Worm (Caenorhabditis elegans) whole organism, L1 larva: ENCODE measurements around the gene ZK154.6.

ENCODE experiments used
- C16A3.4 ChIP-seq: fragments of 150-350 bp; optimal IDR thresholded peaks from 2 replicates; lab custom pipeline; 2014; ENCODE audit warnings: missing biosample characterization, missing genetic modification characterization
- C34B4.2 ChIP-seq: sonication (generic microtip); optimal IDR thresholded peaks from 2 replicates; lab custom pipeline; 2017; ENCODE audit warnings: mild to moderate bottlenecking, missing genetic modification characterization, missing compliant biosample characterization
- F16B12.6 ChIP-seq: fragments of 150-350 bp; optimal IDR thresholded peaks from 2 replicates; lab custom pipeline; 2014; ENCODE audit warnings: missing biosample characterization, missing genetic modification characterization
- Y116A8C.19 ChIP-seq: sonication (generic microtip); optimal IDR thresholded peaks from 2 replicates; lab custom pipeline; 2016; ENCODE audit warnings: missing compliant biosample characterization, missing genetic modification characterization, borderline replicate concordance
- alr-1 ChIP-seq: fragments of 200-800 bp; sonication (Bioruptor generic); optimal IDR thresholded peaks from 2 replicates; lab custom pipeline; 2018; ENCODE audit warnings: borderline replicate concordance, mild to moderate bottlenecking, missing genetic modification characterization, missing compliant biosample characterization
- aly-2 ChIP-seq: fragments of 150-350 bp; optimal IDR thresholded peaks from 2 replicates; lab custom pipeline; 2014; ENCODE audit warnings: missing biosample characterization, missing genetic modification characterization
- ama-1 ChIP-seq: fragments of 150-350 bp; optimal IDR thresholded peaks from 2 replicates; lab custom pipeline; 2014
- blmp-1 ChIP-seq: fragments of 150-350 bp; optimal IDR thresholded peaks from 2 replicates; lab custom pipeline; 2014; ENCODE audit warnings: missing biosample characterization, missing genetic modification characterization
- ceh-63 ChIP-seq: fragments of 200-800 bp; sonication (Bioruptor generic); optimal IDR thresholded peaks from 2 replicates; lab custom pipeline; 2018; ENCODE audit warnings: mild to moderate bottlenecking, missing genetic modification characterization, missing compliant biosample characterization
- ceh-82 ChIP-seq, 3 experiments: fragments of 150-350 bp in 1 of 3; sonication (generic microtip) in 2 of 3; optimal IDR thresholded peaks; 2 replicates each; lab custom pipeline; 2014 to 2017; ENCODE audit warnings: missing biosample characterization in 3 of 3, missing genetic modification characterization in 3 of 3
- ceh-88 ChIP-seq: fragments of 200-800 bp; sonication (Bioruptor generic); IDR thresholded peaks from 2 replicates; pipeline ENCODE4 v1.3.6; 2022; ENCODE audit warnings: missing genetic modification characterization, missing compliant biosample characterization
- ceh-90 ChIP-seq: sonication (generic microtip); optimal IDR thresholded peaks from 2 replicates; lab custom pipeline; 2016; ENCODE audit warnings: missing genetic modification characterization, missing compliant biosample characterization
- dpl-1 ChIP-seq, 3 experiments: fragments of 150-350 bp in 2 of 3; sonication (generic microtip) in 1 of 3; optimal IDR thresholded peaks; 2 replicates each; lab custom pipeline; 2014 to 2017; ENCODE audit warnings: missing biosample characterization in 3 of 3, missing genetic modification characterization in 3 of 3, missing genetic modification reagents in 3 of 3
- dsc-1 ChIP-seq: sonication (generic microtip); optimal IDR thresholded peaks from 2 replicates; lab custom pipeline; 2016; ENCODE audit warnings: mild to moderate bottlenecking, missing genetic modification characterization, missing compliant biosample characterization
- efl-1 ChIP-seq, 4 experiments: fragments of 150-350 bp; optimal IDR thresholded peaks in 3 of 4; peaks in 1 of 4; 1 replicate in 1 of 4; 2 replicates in 3 of 4; lab custom pipeline; 2014; ENCODE audit warnings: missing biosample characterization in 2 of 4, missing genetic modification characterization in 2 of 4, missing genetic modification reagents in 2 of 4
- elt-3 ChIP-seq, 6 experiments: fragments of 150-350 bp in 1 of 6; sonication (generic microtip); optimal IDR thresholded peaks; 2 replicates each; lab custom pipeline; 2017 to 2018; ENCODE audit warnings: missing biosample characterization in 6 of 6, missing genetic modification characterization in 6 of 6, inconsistent platforms in 1 of 6
- fkh-10 ChIP-seq: sonication (generic microtip); optimal IDR thresholded peaks from 2 replicates; lab custom pipeline; 2017; ENCODE audit warnings: missing biosample characterization, missing genetic modification reagents, missing genetic modification characterization
- fkh-4 ChIP-seq: sonication (generic microtip); optimal IDR thresholded peaks from 2 replicates; lab custom pipeline; 2016; ENCODE audit warnings: missing compliant biosample characterization, missing genetic modification characterization, borderline replicate concordance
- hpl-2 ChIP-seq: fragments of 150-350 bp; optimal IDR thresholded peaks from 2 replicates; lab custom pipeline; 2014; ENCODE audit warnings: missing biosample characterization, missing genetic modification reagents, missing genetic modification characterization
- lin-15B ChIP-seq: fragments of 150-350 bp; sonication (generic microtip); optimal IDR thresholded peaks from 3 replicates; lab custom pipeline; 2014; ENCODE audit warnings: missing biosample characterization, missing genetic modification characterization
- lin-35 ChIP-seq, 2 experiments: fragments of 150-350 bp; optimal IDR thresholded peaks; 2 replicates each; lab custom pipeline; 2014; ENCODE audit warnings: missing biosample characterization in 2 of 2, missing genetic modification characterization in 2 of 2, missing genetic modification reagents in 2 of 2
- mab-9 ChIP-seq: fragments of 200-800 bp; sonication (Bioruptor generic); IDR thresholded peaks from 2 replicates; pipeline ENCODE4 v1.3.6; 2022; ENCODE audit warnings: missing genetic modification reagents, missing genetic modification characterization, missing compliant biosample characterization
- mdl-1 ChIP-seq, 2 experiments: fragments of 150-350 bp; optimal IDR thresholded peaks; 2 replicates each; lab custom pipeline; 2014 to 2017; ENCODE audit warnings: missing biosample characterization in 2 of 2, missing genetic modification characterization in 2 of 2, inconsistent platforms in 1 of 2
- nhr-19 ChIP-seq: fragments of 200-800 bp; sonication (Bioruptor generic); conservative IDR thresholded peaks from 2 replicates; pipeline ENCODE4 v1.3.6; 2022; ENCODE audit warnings: missing genetic modification characterization, missing compliant biosample characterization
- nhr-20 ChIP-seq: sonication (generic microtip); optimal IDR thresholded peaks from 2 replicates; lab custom pipeline; 2016; ENCODE audit warnings: mild to moderate bottlenecking, missing genetic modification characterization, missing compliant biosample characterization
- nhr-237 ChIP-seq: fragments of 150-350 bp; optimal IDR thresholded peaks from 2 replicates; lab custom pipeline; 2014; ENCODE audit warnings: missing biosample characterization, missing genetic modification characterization
- nhr-28 ChIP-seq: fragments of 150-350 bp; optimal IDR thresholded peaks from 2 replicates; lab custom pipeline; 2014; ENCODE audit warnings: missing biosample characterization, missing genetic modification characterization
- nhr-47 ChIP-seq: sonication (generic microtip); optimal IDR thresholded peaks from 2 replicates; lab custom pipeline; 2016; ENCODE audit warnings: mild to moderate bottlenecking, missing genetic modification characterization, moderate library complexity, missing compliant biosample characterization
- nhr-71 ChIP-seq: sonication (generic microtip); optimal IDR thresholded peaks from 2 replicates; lab custom pipeline; 2016; ENCODE audit warnings: mild to moderate bottlenecking, missing genetic modification characterization, moderate library complexity, missing compliant biosample characterization
- nhr-76 ChIP-seq: sonication (generic microtip); optimal IDR thresholded peaks from 2 replicates; lab custom pipeline; 2017; ENCODE audit warnings: missing biosample characterization, missing genetic modification characterization
- nhr-84 ChIP-seq: sonication (generic microtip); optimal IDR thresholded peaks from 2 replicates; lab custom pipeline; 2017; ENCODE audit warnings: missing biosample characterization, missing genetic modification characterization
- nhr-90 ChIP-seq: sonication (generic microtip); optimal IDR thresholded peaks from 2 replicates; lab custom pipeline; 2016; ENCODE audit warnings: mild to moderate bottlenecking, missing genetic modification characterization, missing compliant biosample characterization; ENCODE audit not compliant: poor library complexity
- pag-3 ChIP-seq: sonication (generic microtip); optimal IDR thresholded peaks from 2 replicates; lab custom pipeline; 2017; ENCODE audit warnings: missing genetic modification characterization, mild to moderate bottlenecking, missing compliant biosample characterization, antibody characterized with exemption, borderline replicate concordance; ENCODE audit not compliant: insufficient read depth
- pqm-1 ChIP-seq: sonication (generic microtip); optimal IDR thresholded peaks from 3 replicates; lab custom pipeline; 2017; ENCODE audit warnings: missing biosample characterization, missing genetic modification characterization
- rnt-1 ChIP-seq: sonication (generic microtip); optimal IDR thresholded peaks from 2 replicates; lab custom pipeline; 2016; ENCODE audit warnings: mild to moderate bottlenecking, missing genetic modification characterization, moderate library complexity, missing compliant biosample characterization
- snpc-4 ChIP-seq: fragments of 150-350 bp; optimal IDR thresholded peaks from 2 replicates; lab custom pipeline; 2014; ENCODE audit warnings: missing biosample characterization, missing genetic modification characterization
- sptf-1 ChIP-seq: fragments of 150-350 bp; optimal IDR thresholded peaks from 2 replicates; lab custom pipeline; 2014; ENCODE audit warnings: missing biosample characterization, missing genetic modification characterization
- unc-30 ChIP-seq: sonication (generic microtip); optimal IDR thresholded peaks from 2 replicates; lab custom pipeline; 2017; ENCODE audit warnings: missing biosample characterization, missing genetic modification characterization
- ztf-4 ChIP-seq: fragments of 150-350 bp; optimal IDR thresholded peaks from 2 replicates; lab custom pipeline; 2014; ENCODE audit warnings: missing biosample characterization, missing genetic modification characterization

The ZK154.6 gene

ce11 chrX:7782389-7782788, 11.0 kb downstream of the ZK154.6 start, which contains the start of gene ZK154.4 (continued):
- TF ChIP-seq nhr-90 (tag; lab: Kevin White, UChicago) (peak; percentile 28), efl-1 (optimal IDR thresholded peaks at IDR 0.05; lab: Kevin White, UChicago) (peak; percentile 41 to 62), efl-1 (GFP tag; optimal IDR thresholded peaks at IDR 0.05 in 1 of 2; lab: Kevin White, UChicago) (peak; percentile 63 to 92), rnt-1 (peak; percentile 69), C34B4.2 (tag; lab: Kevin White, UChicago) (no peak), nhr-47 (peak; percentile 66), mdl-1 (tag; optimal IDR thresholded peaks at IDR 0.05; lab: Kevin White, UChicago) (peak in 1 of 2 experiments; percentile 56), dsc-1 (tag; lab: Kevin White, UChicago) (peak; percentile 42), lin-35 (GFP tag; optimal IDR thresholded peaks at IDR 0.05; lab: Kevin White, UChicago) (peak; percentile 52 to 74), mab-9 (GFP tag; lab: Robert Waterston, UW) (no peak), nhr-20 (tag; lab: Kevin White, UChicago) (peak; percentile 68), nhr-28 (no peak), alr-1 (tag; lab: Kevin White, UChicago) (no peak), ceh-63 (GFP tag; lab: Kevin White, UChicago) (no peak), pqm-1 (tag; lab: Kevin White, UChicago) (no peak), ztf-4 (tag; lab: Kevin White, UChicago) (peak; percentile 42), snpc-4 (tag; lab: Kevin White, UChicago) (no peak), lin-15B (tag; lab: Kevin White, UChicago) (no peak), nhr-71 (tag; lab: Kevin White, UChicago) (peak; percentile 70), nhr-76 (tag; lab: Kevin White, UChicago) (no peak), Y116A8C.19 (no peak), dpl-1 (GFP tag; optimal IDR thresholded peaks at IDR 0.05; lab: Kevin White, UChicago) (peak in 2 of 3 experiments; percentile 37 to 43), aly-2 (no peak), ceh-82 (tag; optimal IDR thresholded peaks at IDR 0.05; lab: Kevin White, UChicago) (peak in 2 of 3 experiments; percentile 1 to 58), nhr-84 (tag; lab: Kevin White, UChicago) (no peak), pag-3 (tag; lab: Kevin White, UChicago) (no peak), sptf-1 (tag; lab: Kevin White, UChicago) (no peak), fkh-10 (GFP tag; lab: Kevin White, UChicago) (no peak), unc-30 (tag; lab: Kevin White, UChicago) (no peak), ceh-90 (tag; lab: Kevin White, UChicago) (no peak), blmp-1 (tag; lab: Kevin White, UChicago) (peak; percentile 47), F16B12.6 (tag; lab: Kevin White, UChicago) (peak; percentile 91), nhr-19 (GFP tag; lab: Robert Waterston, UW) (peak; percentile 43; the same call in 1 of the 2 replicates), C16A3.4 (tag; lab: Kevin White, UChicago) (peak; percentile 73), hpl-2 (GFP tag; lab: Kevin White, UChicago) (peak; percentile 4), fkh-4 (tag; lab: Kevin White, UChicago) (no peak)

DNA sequence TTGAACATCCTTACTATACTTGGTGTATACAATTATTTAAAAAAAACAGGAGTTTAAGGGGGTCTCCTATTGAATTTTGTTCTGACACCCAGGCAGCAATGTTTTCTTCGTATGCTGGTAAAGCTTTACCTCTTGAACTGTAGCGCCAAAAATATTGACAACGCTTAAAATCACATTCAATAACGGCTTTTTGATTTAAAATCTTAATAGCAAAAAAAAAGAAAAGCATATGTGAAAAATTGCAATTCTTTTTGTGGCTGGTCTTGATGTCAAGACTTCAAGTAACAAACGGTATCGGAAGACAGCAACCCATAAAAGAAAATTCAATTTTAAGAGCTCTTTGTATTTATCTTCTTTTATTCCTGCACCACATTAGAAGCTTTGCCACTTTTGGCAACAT, 11.5 kb downstream of the ZK154.6 start:
- TF ChIP-seq nhr-237 (tag; lab: Kevin White, UChicago), result no peak
- TF ChIP-seq ceh-88, result no peak
- TF ChIP-seq elt-3 (tag; optimal IDR thresholded peaks at IDR 0.05; lab: Kevin White, UChicago), result no peak
- TF ChIP-seq ama-1, result no peak

DNA sequence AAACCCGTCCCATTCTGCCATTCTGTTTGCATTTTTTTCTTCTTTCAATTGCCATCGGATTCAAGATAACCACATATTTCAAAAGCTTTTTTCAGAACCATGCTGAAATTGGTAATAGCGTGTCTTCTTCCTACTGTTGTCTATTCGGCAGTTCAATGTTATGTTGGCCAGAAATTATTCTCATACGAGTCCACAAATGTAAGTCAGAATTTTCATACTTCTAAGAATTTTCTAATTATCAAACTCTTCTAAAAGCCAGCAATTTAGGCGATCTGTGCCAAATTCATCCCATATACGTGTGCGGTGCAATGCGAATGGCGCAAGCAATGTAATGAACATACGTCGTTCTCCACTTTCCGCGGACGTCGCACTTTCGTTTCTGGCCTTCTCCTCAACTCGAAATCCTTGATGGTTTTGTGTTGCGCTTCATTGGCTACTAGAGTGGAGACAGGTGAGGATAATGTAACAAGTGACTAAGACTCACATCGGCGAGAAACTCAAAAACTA, 13.8 kb downstream of the ZK154.6 start, which contains the start of gene ZK154.1:
Gene ZK154.1 (plus strand): TSS at position 51 of the 507 bp plus-strand sequence.
- TF ChIP-seq mdl-1 (tag; optimal IDR thresholded peaks at IDR 0.05; lab: Kevin White, UChicago), result no peak
